Worm (Caenorhabditis elegans): ENCODE measurements around the gene C27B7.7.

C27B7.7 gene

ce11 chrIV:8918790-8919189 is 11.9 kb downstream of the C27B7.7 start, which contains the start of gene rap-1:
rap-1 (minus strand) TSS chrIV:8918890.
- no peak for TF ChIP-seq ztf-1 (GFP tag; conservative IDR thresholded peaks at IDR 0.05)
- no peak for TF ChIP-seq zag-1 (tag; optimal IDR thresholded peaks at IDR 0.05)
- TF ChIP-seq mab-5 (tag; optimal IDR thresholded peaks at IDR 0.05): no peak
- no peak for TF ChIP-seq ZK546.5 (tag; optimal IDR thresholded peaks at IDR 0.05)
- no peak for TF ChIP-seq nhr-77 (tag; optimal IDR thresholded peaks at IDR 0.05)
- no peak for TF ChIP-seq ama-1 (optimal IDR thresholded peaks at IDR 0.05)
- TF ChIP-seq unc-55 (GFP tag; optimal IDR thresholded peaks at IDR 0.05): no peak
- TF ChIP-seq egl-27 (tag; optimal IDR thresholded peaks at IDR 0.05): no peak
- no peak for TF ChIP-seq elt-3 (tag; optimal IDR thresholded peaks at IDR 0.05)
- no peak for TF ChIP-seq gmeb-1 (tag; optimal IDR thresholded peaks at IDR 0.05)
- TF ChIP-seq dmd-4 (tag; optimal IDR thresholded peaks at IDR 0.05): no peak
- TF ChIP-seq lsy-2 (tag; optimal IDR thresholded peaks at IDR 0.05): no peak
- no peak for TF ChIP-seq fos-1 (tag; optimal IDR thresholded peaks at IDR 0.05)
- TF ChIP-seq nhr-21 (tag; optimal IDR thresholded peaks at IDR 0.05): no peak
- TF ChIP-seq blmp-1 (tag; optimal IDR thresholded peaks at IDR 0.05; ENCODE audit: insufficient read depth): no peak
- no peak for TF ChIP-seq ztf-11 (tag; optimal IDR thresholded peaks at IDR 0.05)
- no peak for TF ChIP-seq snpc-4 (tag; optimal IDR thresholded peaks at IDR 0.05)
- TF ChIP-seq mbf-1 (tag; optimal IDR thresholded peaks at IDR 0.05): no peak
- TF ChIP-seq R02D3.7 (tag; optimal IDR thresholded peaks at IDR 0.05): no peak
- no peak for TF ChIP-seq nhr-10 (tag; optimal IDR thresholded peaks at IDR 0.05)

ce11 chrIV:8920284-8920806 is 13.5 kb downstream of the C27B7.7 start:
- TF ChIP-seq mbf-1 (tag; optimal IDR thresholded peaks at IDR 0.05): no peak
- TF ChIP-seq nhr-10 (tag; optimal IDR thresholded peaks at IDR 0.05): no peak
- TF ChIP-seq Y55F3AM.14 (GFP tag; optimal IDR thresholded peaks at IDR 0.05): no peak
- TF ChIP-seq nhr-21 (tag; optimal IDR thresholded peaks at IDR 0.05): peak; percentile 13
- TF ChIP-seq nhr-6 (tag; optimal IDR thresholded peaks at IDR 0.05): no peak
- TF ChIP-seq lin-13 (GFP tag; optimal IDR thresholded peaks at IDR 0.05): peak; percentile 29
- TF ChIP-seq mdl-1 (tag; optimal IDR thresholded peaks at IDR 0.05): no peak
- TF ChIP-seq nhr-77 (tag; optimal IDR thresholded peaks at IDR 0.05): no peak
- no peak for TF ChIP-seq nhr-11 (tag; optimal IDR thresholded peaks at IDR 0.05)
- no peak for TF ChIP-seq ztf-11 (tag; optimal IDR thresholded peaks at IDR 0.05)
- no peak for TF ChIP-seq ama-1 (optimal IDR thresholded peaks at IDR 0.05)
- no peak for TF ChIP-seq nhr-129 (tag; optimal IDR thresholded peaks at IDR 0.05)
- peak; percentile 12 for TF ChIP-seq fos-1 (tag; optimal IDR thresholded peaks at IDR 0.05)
- peak; percentile 4 for TF ChIP-seq crh-2 (tag; optimal IDR thresholded peaks at IDR 0.05)
- no peak for TF ChIP-seq nhr-25 (tag; optimal IDR thresholded peaks at IDR 0.05)
- no peak for TF ChIP-seq alr-1 (tag; optimal IDR thresholded peaks at IDR 0.05)
- TF ChIP-seq dmd-4 (tag; optimal IDR thresholded peaks at IDR 0.05): no peak
- no peak for TF ChIP-seq mab-5 (tag; optimal IDR thresholded peaks at IDR 0.05)
- TF ChIP-seq sma-9 (GFP tag; optimal IDR thresholded peaks at IDR 0.05): peak; percentile 28
- TF ChIP-seq sma-9 (tag; optimal IDR thresholded peaks at IDR 0.05): no peak
- no peak for TF ChIP-seq gmeb-1 (tag; optimal IDR thresholded peaks at IDR 0.05)
- TF ChIP-seq nhr-23 (tag; optimal IDR thresholded peaks at IDR 0.05): no peak
- TF ChIP-seq nhr-12 (tag; optimal IDR thresholded peaks at IDR 0.05): no peak
- TF ChIP-seq elt-1 (tag; optimal IDR thresholded peaks at IDR 0.05): no peak
- TF ChIP-seq skn-1 (tag; optimal IDR thresholded peaks at IDR 0.05): no peak
- peak in 1 of 2 experiments; percentile 49 for TF ChIP-seq lsy-2 (tag; optimal IDR thresholded peaks at IDR 0.05)
- TF ChIP-seq ceh-16 (tag; optimal IDR thresholded peaks at IDR 0.05): no peak
- peak; percentile 28 for TF ChIP-seq C34F6.9 (tag; optimal IDR thresholded peaks at IDR 0.05)
- TF ChIP-seq lin-11 (tag; optimal IDR thresholded peaks at IDR 0.05): no peak
- TF ChIP-seq egl-27 (tag; optimal IDR thresholded peaks at IDR 0.05): no peak
- TF ChIP-seq ztf-4 (tag; optimal IDR thresholded peaks at IDR 0.05): no peak
- no peak for TF ChIP-seq lin-39 (tag; optimal IDR thresholded peaks at IDR 0.05)
- no peak for TF ChIP-seq peb-1 (tag; optimal IDR thresholded peaks at IDR 0.05)
- no peak for TF ChIP-seq unc-39 (tag; optimal IDR thresholded peaks at IDR 0.05)
- no peak for TF ChIP-seq ZK546.5 (tag; optimal IDR thresholded peaks at IDR 0.05)
- no peak for TF ChIP-seq R02D3.7 (tag; optimal IDR thresholded peaks at IDR 0.05)
- TF ChIP-seq elt-3 (tag; optimal IDR thresholded peaks at IDR 0.05): no peak
- TF ChIP-seq sem-4 (tag; optimal IDR thresholded peaks at IDR 0.05): no peak
- TF ChIP-seq snpc-4 (tag; optimal IDR thresholded peaks at IDR 0.05): no peak
- TF ChIP-seq sma-3 (GFP tag; optimal IDR thresholded peaks at IDR 0.05): no peak
- TF ChIP-seq zag-1 (tag; optimal IDR thresholded peaks at IDR 0.05): no peak
- no peak for TF ChIP-seq aly-2 (tag; optimal IDR thresholded peaks at IDR 0.05)
- no peak for TF ChIP-seq ceh-82 (tag; optimal IDR thresholded peaks at IDR 0.05)
- TF ChIP-seq F13H6.1 (tag; optimal IDR thresholded peaks at IDR 0.05): peak; percentile 38
- TF ChIP-seq ztf-1 (GFP tag; conservative IDR thresholded peaks at IDR 0.05): no peak
- TF ChIP-seq nhr-237 (tag; optimal IDR thresholded peaks at IDR 0.05): no peak
- TF ChIP-seq unc-55 (GFP tag; optimal IDR thresholded peaks at IDR 0.05): peak; percentile 6
- TF ChIP-seq unc-62 (GFP tag; optimal IDR thresholded peaks at IDR 0.05): no peak

All from whole organism, L2 larva.